Fruit fly (Drosophila melanogaster): ENCODE results near the gene CG1647.

dm6 chr3R:28872605-28873004, 52.6 kb downstream of the CG1647 start, which contains the start of gene Nepl17:
- TF ChIP-seq EcR (GFP tag; optimal IDR thresholded peaks at IDR 0.05) (no peak), Dll (optimal IDR thresholded peaks at IDR 0.05) (no peak), CG8478 (optimal IDR thresholded peaks at IDR 0.05) (no peak), usp (GFP tag; optimal IDR thresholded peaks at IDR 0.05) (no peak), pan (optimal IDR thresholded peaks at IDR 0.05) (no peak)
